Fruit fly (Drosophila melanogaster) whole organism, prepupa: ENCODE data around the gene Ugt35C1.

ENCODE experiments used
- Blimp-1 ChIP-seq: fragments of 200-800 bp; sonication (Bioruptor generic); optimal IDR thresholded peaks from 3 replicates; lab custom pipeline; 2017; ENCODE audit warnings: missing biosample characterization, missing genetic modification characterization, mild to moderate bottlenecking, moderate library complexity, missing genetic modification reagents
- CG10631 ChIP-seq: fragments of 200-800 bp; sonication (Bioruptor generic); optimal IDR thresholded peaks from 2 replicates; lab custom pipeline; 2016; ENCODE audit warnings: missing biosample characterization, missing genetic modification characterization
- CG10669 ChIP-seq: fragments of 200-800 bp; sonication (Bioruptor generic); optimal IDR thresholded peaks from 3 replicates; lab custom pipeline; 2018; ENCODE audit warnings: missing biosample characterization, mild to moderate bottlenecking, missing genetic modification characterization, moderate library complexity
- CG11294 ChIP-seq: fragments of 200-800 bp; sonication (Bioruptor generic); IDR thresholded peaks from 2 replicates; pipeline ENCODE4 v1.3.6; 2022; ENCODE audit warnings: missing biosample characterization, missing genetic modification characterization
- CG11762 ChIP-seq: fragments of 200-800 bp; sonication (Bioruptor generic); optimal IDR thresholded peaks from 3 replicates; lab custom pipeline; 2016; ENCODE audit warnings: missing biosample characterization, missing genetic modification characterization; ENCODE audit not compliant: insufficient read depth
- CG11902 ChIP-seq: fragments of 200-800 bp; sonication (Bioruptor generic); optimal IDR thresholded peaks from 3 replicates; lab custom pipeline; 2016; ENCODE audit warnings: missing biosample characterization, missing genetic modification characterization
- CG15336 ChIP-seq: fragments of 200-800 bp; sonication (Bioruptor generic); IDR thresholded peaks from 2 replicates; pipeline ENCODE4 v1.3.6; 2022; ENCODE audit warnings: missing biosample characterization, missing genetic modification characterization
- CG1621 ChIP-seq: fragments of 200-800 bp; sonication (Bioruptor generic); optimal IDR thresholded peaks from 3 replicates; lab custom pipeline; 2018; ENCODE audit warnings: missing biosample characterization, mild to moderate bottlenecking, missing genetic modification characterization
- CG16779 ChIP-seq: fragments of 200-800 bp; sonication (Bioruptor generic); optimal IDR thresholded peaks from 3 replicates; lab custom pipeline; 2017; ENCODE audit warnings: missing biosample characterization, mild to moderate bottlenecking, missing genetic modification characterization
- CG3032 ChIP-seq: fragments of 200-800 bp; optimal IDR thresholded peaks from 2 replicates; lab custom pipeline; 2019; ENCODE audit warnings: missing biosample characterization, mild to moderate bottlenecking, missing genetic modification characterization, moderate library complexity
- CG31627 ChIP-seq: fragments of 200-800 bp; sonication (Bioruptor generic); optimal IDR thresholded peaks from 3 replicates; lab custom pipeline; 2016; ENCODE audit warnings: missing biosample characterization, missing genetic modification characterization
- CG32006 ChIP-seq: fragments of 200-800 bp; sonication (Bioruptor generic); optimal IDR thresholded peaks from 3 replicates; lab custom pipeline; 2017; ENCODE audit warnings: missing biosample characterization, mild to moderate bottlenecking, missing genetic modification characterization
- CG3919 ChIP-seq: fragments of 200-800 bp; sonication (Bioruptor generic); optimal IDR thresholded peaks from 3 replicates; lab custom pipeline; 2016; ENCODE audit warnings: missing biosample characterization, missing genetic modification characterization
- CG4318 ChIP-seq: fragments of 200-800 bp; sonication (Bioruptor generic); optimal IDR thresholded peaks from 3 replicates; lab custom pipeline; 2017; ENCODE audit warnings: missing biosample characterization, mild to moderate bottlenecking, missing genetic modification characterization
- CG6163 ChIP-seq: fragments of 200-800 bp; sonication (Bioruptor generic); IDR thresholded peaks from 3 replicates; pipeline ENCODE4 v1.3.6; 2022; ENCODE audit warnings: missing biosample characterization, missing genetic modification characterization
- CG6276 ChIP-seq: fragments of 200-800 bp; sonication (Bioruptor generic); optimal IDR thresholded peaks from 2 replicates; lab custom pipeline; 2017; ENCODE audit warnings: missing biosample characterization, mild to moderate bottlenecking, missing genetic modification characterization
- CG6792 ChIP-seq: fragments of 200-800 bp; sonication (Bioruptor generic); optimal IDR thresholded peaks from 3 replicates; lab custom pipeline; 2016; ENCODE audit warnings: missing biosample characterization, missing genetic modification characterization
- CG6854 ChIP-seq: fragments of 200-800 bp; sonication (Bioruptor generic); optimal IDR thresholded peaks from 2 replicates; lab custom pipeline; 2017; ENCODE audit warnings: missing biosample characterization, mild to moderate bottlenecking, missing genetic modification characterization
- CG8119 ChIP-seq: fragments of 200-800 bp; sonication (Bioruptor generic); IDR thresholded peaks from 3 replicates; pipeline ENCODE4 v1.3.6; 2022; ENCODE audit warnings: missing biosample characterization, missing genetic modification characterization
- CG8319 ChIP-seq: fragments of 200-800 bp; sonication (Bioruptor generic); optimal IDR thresholded peaks from 3 replicates; lab custom pipeline; 2016; ENCODE audit warnings: missing biosample characterization, missing genetic modification characterization
- CG8632 ChIP-seq: fragments of 200-800 bp; sonication (Bioruptor generic); optimal IDR thresholded peaks from 3 replicates; lab custom pipeline; 2016; ENCODE audit warnings: missing biosample characterization, missing genetic modification characterization
- CG9139 ChIP-seq: fragments of 200-800 bp; sonication (Bioruptor generic); optimal IDR thresholded peaks from 3 replicates; lab custom pipeline; 2017; ENCODE audit warnings: missing biosample characterization, mild to moderate bottlenecking, missing genetic modification characterization
- Eip75B ChIP-seq: fragments of 200-800 bp; sonication (Bioruptor generic); optimal IDR thresholded peaks from 3 replicates; lab custom pipeline; 2016; ENCODE audit warnings: missing biosample characterization, missing genetic modification characterization
- Eip78C ChIP-seq: fragments of 200-800 bp; sonication (Bioruptor generic); peaks from one replicate; lab custom pipeline; 2016; ENCODE audit warnings: missing biosample characterization, missing genetic modification characterization
- Ets21C ChIP-seq: fragments of 200-800 bp; sonication (Bioruptor generic); optimal IDR thresholded peaks from 3 replicates; lab custom pipeline; 2016; ENCODE audit warnings: missing biosample characterization, missing genetic modification characterization
- Ets96B ChIP-seq: fragments of 200-800 bp; optimal IDR thresholded peaks from 2 replicates; lab custom pipeline; 2019; ENCODE audit warnings: missing biosample characterization, mild to moderate bottlenecking, missing genetic modification characterization, moderate library complexity
- Gug ChIP-seq: fragments of 200-800 bp; sonication (Bioruptor generic); IDR thresholded peaks from 2 replicates; pipeline ENCODE4 v1.3.6; 2022; ENCODE audit warnings: missing biosample characterization, missing genetic modification characterization
- Hr38 ChIP-seq: sonication (Bioruptor generic); optimal IDR thresholded peaks from 2 replicates; lab custom pipeline; 2016; ENCODE audit warnings: missing biosample characterization, missing genetic modification characterization
- Hr4 ChIP-seq: fragments of 200-800 bp; sonication (Bioruptor generic); optimal IDR thresholded peaks from 3 replicates; lab custom pipeline; 2016; ENCODE audit warnings: missing biosample characterization, missing genetic modification characterization
- Met ChIP-seq: fragments of 200-800 bp; sonication (Bioruptor generic); optimal IDR thresholded peaks from 3 replicates; lab custom pipeline; 2016; ENCODE audit warnings: missing biosample characterization, missing genetic modification characterization
- OdsH ChIP-seq: fragments of 200-800 bp; sonication (Bioruptor generic); optimal IDR thresholded peaks from 3 replicates; lab custom pipeline; 2016; ENCODE audit warnings: missing biosample characterization, missing genetic modification characterization
- Smox ChIP-seq: fragments of 200-800 bp; sonication (Bioruptor generic); optimal IDR thresholded peaks from 3 replicates; lab custom pipeline; 2016; ENCODE audit warnings: missing biosample characterization, missing genetic modification characterization
- Sox102F ChIP-seq: fragments of 200-800 bp; sonication (Bioruptor generic); optimal IDR thresholded peaks from 2 replicates; lab custom pipeline; 2016; ENCODE audit warnings: missing biosample characterization, mild to moderate bottlenecking, missing genetic modification characterization
- Sox14 ChIP-seq: fragments of 200-800 bp; sonication (Bioruptor generic); optimal IDR thresholded peaks from 3 replicates; lab custom pipeline; 2016; ENCODE audit warnings: missing biosample characterization, missing genetic modification characterization
- Sox15 ChIP-seq: fragments of 200-800 bp; sonication (Bioruptor generic); optimal IDR thresholded peaks from 3 replicates; lab custom pipeline; 2016; ENCODE audit warnings: missing biosample characterization, missing genetic modification characterization
- achi ChIP-seq: fragments of 200-800 bp; sonication (Bioruptor generic); optimal IDR thresholded peaks from 3 replicates; lab custom pipeline; 2016; ENCODE audit warnings: missing biosample characterization, missing genetic modification characterization
- acj6 ChIP-seq: fragments of 200-800 bp; sonication (Bioruptor generic); optimal IDR thresholded peaks from 3 replicates; lab custom pipeline; 2016; ENCODE audit warnings: missing biosample characterization, missing genetic modification characterization
- cyc ChIP-seq: fragments of 200-800 bp; sonication (Bioruptor generic); optimal IDR thresholded peaks from 3 replicates; lab custom pipeline; 2016; ENCODE audit warnings: missing biosample characterization, missing genetic modification characterization
- dac ChIP-seq: fragments of 200-800 bp; sonication (Bioruptor generic); optimal IDR thresholded peaks from 2 replicates; lab custom pipeline; 2017; ENCODE audit warnings: missing biosample characterization, mild to moderate bottlenecking, missing genetic modification characterization
- dsx ChIP-seq: fragments of 200-800 bp; optimal IDR thresholded peaks from 3 replicates; lab custom pipeline; 2019; ENCODE audit warnings: missing biosample characterization, mild to moderate bottlenecking, missing genetic modification characterization, moderate library complexity; ENCODE audit not compliant: poor library complexity, severe bottlenecking
- eg ChIP-seq: fragments of 200-800 bp; sonication (Bioruptor generic); IDR thresholded peaks from 3 replicates; pipeline ENCODE4 v1.3.6; 2022; ENCODE audit warnings: missing biosample characterization, missing genetic modification characterization
- esn ChIP-seq: fragments of 200-800 bp; sonication (Bioruptor generic); optimal IDR thresholded peaks from 2 replicates; lab custom pipeline; 2016; ENCODE audit warnings: missing biosample characterization, mild to moderate bottlenecking, missing genetic modification characterization, moderate library complexity
- fd59A ChIP-seq: fragments of 200-800 bp; sonication (Bioruptor generic); optimal IDR thresholded peaks from 2 replicates; lab custom pipeline; 2017; ENCODE audit warnings: missing biosample characterization, mild to moderate bottlenecking, missing genetic modification characterization, missing genetic modification reagents
- fd85E ChIP-seq: fragments of 200-800 bp; sonication (Bioruptor generic); optimal IDR thresholded peaks from 3 replicates; lab custom pipeline; 2016; ENCODE audit warnings: missing biosample characterization, missing genetic modification characterization
- lz ChIP-seq: fragments of 200-800 bp; sonication (Bioruptor generic); optimal IDR thresholded peaks from 3 replicates; lab custom pipeline; 2016; ENCODE audit warnings: missing biosample characterization, missing genetic modification characterization
- ss ChIP-seq, 2 experiments: fragments of 200-800 bp; sonication (Bioruptor generic); optimal IDR thresholded peaks; 2 replicates in 1 of 2; 3 replicates in 1 of 2; lab custom pipeline; 2017 to 2018; ENCODE audit warnings: mild to moderate bottlenecking in 2 of 2, missing biosample characterization in 2 of 2, missing genetic modification characterization in 2 of 2, moderate library complexity in 1 of 2
- topi ChIP-seq: fragments of 200-800 bp; sonication (Bioruptor generic); optimal IDR thresholded peaks from 3 replicates; lab custom pipeline; 2016; ENCODE audit warnings: missing biosample characterization, missing genetic modification characterization
- vri ChIP-seq: fragments of 200-800 bp; sonication (Bioruptor generic); optimal IDR thresholded peaks from 3 replicates; lab custom pipeline; 2016; ENCODE audit warnings: missing biosample characterization, mild to moderate bottlenecking, missing genetic modification characterization

Ugt35C1 gene

DNA sequence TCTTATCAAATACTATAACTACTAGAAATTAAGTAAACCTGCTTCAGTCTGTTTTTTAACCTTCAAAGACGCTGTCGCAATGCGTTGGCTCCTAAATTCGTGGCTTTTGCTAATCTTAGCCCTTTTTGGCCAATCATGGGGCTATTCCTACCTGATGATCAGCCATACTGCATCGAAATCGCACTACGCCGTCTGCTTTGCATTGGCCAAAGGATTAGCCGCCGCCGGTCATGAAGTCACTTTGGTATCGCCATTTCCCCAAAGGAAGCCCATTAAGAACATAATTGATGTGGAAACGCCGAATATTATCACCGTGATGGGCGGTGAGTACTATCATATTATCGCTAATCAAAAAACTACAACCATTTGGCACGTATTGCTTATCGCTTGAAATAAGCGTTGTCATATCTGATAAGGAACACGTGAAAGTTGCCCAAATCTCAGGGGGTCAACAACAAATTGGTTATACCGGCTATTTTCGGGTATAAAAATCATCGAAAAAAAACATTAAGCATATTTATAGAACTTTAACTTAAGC lies 26.5 kb upstream of the Ugt35C1 start, which contains the start of gene Ugt302E1:
Gene Ugt302E1 (plus strand): TSS at position 51 of the 538 bp plus-strand sequence.
- TF ChIP-seq CG16779 (tag; lab: Kevin White, UChicago) (no peak), CG9139 (GFP tag; lab: Kevin White, UChicago) (no peak), dsx (GFP tag; lab: Kevin White, UChicago) (no peak), acj6 (GFP tag; lab: Kevin White, UChicago) (no peak), CG32006 (GFP tag; lab: Kevin White, UChicago) (no peak), vri (GFP tag; lab: Kevin White, UChicago) (no peak), Ets96B (no peak), CG8319 (no peak), Met (GFP tag; lab: Kevin White, UChicago) (no peak), Gug (no peak), Sox14 (GFP tag; lab: Kevin White, UChicago) (no peak), Hr38 (GFP tag; lab: Kevin White, UChicago) (no peak), CG3032 (tag; lab: Kevin White, UChicago) (no peak), OdsH (GFP tag; lab: Kevin White, UChicago) (no peak)

DNA sequence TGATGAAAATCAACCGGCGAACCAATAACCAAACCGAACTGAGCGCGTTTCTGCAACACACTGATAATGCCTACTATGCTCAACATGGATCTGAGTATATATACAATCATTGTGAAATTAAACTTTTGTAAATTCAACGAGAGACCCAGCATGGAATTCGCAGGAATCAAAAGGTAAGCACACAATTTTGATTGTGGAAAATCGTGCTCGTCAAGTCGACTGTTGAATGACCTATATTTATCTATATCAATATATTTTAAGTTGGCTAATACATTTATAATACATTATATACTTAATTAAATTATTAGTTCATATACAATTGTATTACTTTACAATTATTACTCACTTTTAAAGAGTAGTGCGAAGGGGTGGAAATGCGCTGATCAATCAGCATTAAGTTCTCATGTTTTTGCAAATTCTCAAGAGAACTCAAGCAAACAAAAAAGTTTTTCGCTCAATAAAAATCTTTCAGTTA lies 25.7 kb upstream of the Ugt35C1 start, which contains the start of gene Ugt302K1:
Gene Ugt302K1 (minus strand): TSS at position 51 of the 475 bp plus-strand sequence.
- TF ChIP-seq esn (no peak), CG15336 (no peak; the same call in 1 of the 2 replicates), Met (GFP tag; lab: Kevin White, UChicago) (peak; percentile 53), Smox (peak; percentile 12), dsx (GFP tag; lab: Kevin White, UChicago) (peak; percentile 58), CG32006 (GFP tag; lab: Kevin White, UChicago) (no peak), CG3032 (tag; lab: Kevin White, UChicago) (peak; percentile 56), Blimp-1 (GFP tag; lab: Kevin White, UChicago) (peak; percentile 35), eg (GFP tag; lab: Robert Waterston, UW) (peak; percentile 77), Sox102F (GFP tag; lab: Kevin White, UChicago) (peak; percentile 43), CG3919 (GFP tag; lab: Kevin White, UChicago) (peak; percentile 61), Sox14 (GFP tag; lab: Kevin White, UChicago) (peak; percentile 11), fd85E (GFP tag; lab: Kevin White, UChicago) (peak; percentile 15), CG11294 (GFP tag; lab: Robert Waterston, UW) (peak; percentile 22; the same call in 1 of the 2 replicates), CG11902 (peak; percentile 11), dac (no peak), CG9139 (GFP tag; lab: Kevin White, UChicago) (peak; percentile 23), ss (GFP tag; optimal IDR thresholded peaks at IDR 0.05; lab: Kevin White, UChicago) (no peak), CG31627 (GFP tag; lab: Kevin White, UChicago) (no peak), CG10631 (GFP tag; lab: Kevin White, UChicago) (peak; percentile 57), Hr4 (GFP tag; lab: Kevin White, UChicago) (no peak), lz (GFP tag; lab: Kevin White, UChicago) (no peak), Sox15 (GFP tag; lab: Kevin White, UChicago) (peak; percentile 1), Gug (no peak), Eip75B (GFP tag; lab: Kevin White, UChicago) (no peak), CG16779 (tag; lab: Kevin White, UChicago) (no peak), OdsH (GFP tag; lab: Kevin White, UChicago) (peak; percentile 55), CG8632 (GFP tag; lab: Kevin White, UChicago) (peak; percentile 25), CG6163 (GFP tag; lab: Robert Waterston, UW) (peak; percentile 77; the same call in 2 of the 3 replicates), CG6854 (GFP tag; lab: Kevin White, UChicago) (no peak), CG11762 (GFP tag; lab: Kevin White, UChicago) (peak; percentile 24), CG10669 (GFP tag; lab: Kevin White, UChicago) (peak; percentile 57), Ets21C (GFP tag; lab: Kevin White, UChicago) (no peak), CG8119 (GFP tag; lab: Robert Waterston, UW) (peak; percentile 62), CG4318 (no peak), CG1621 (tag; lab: Kevin White, UChicago) (no peak), achi (GFP tag; lab: Kevin White, UChicago) (peak; percentile 51), topi (GFP tag; lab: Kevin White, UChicago) (peak; percentile 63), fd59A (GFP tag; lab: Kevin White, UChicago) (no peak), CG6792 (GFP tag; lab: Kevin White, UChicago) (peak; percentile 19), Eip78C (peak; percentile 84), cyc (GFP tag; lab: Kevin White, UChicago) (peak; percentile 59), CG6276 (no peak)
